Worm (Caenorhabditis elegans) whole organism, L1 larva: ENCODE results near the gene sre-56.

Source experiments
- aha-1 ChIP-seq: fragments of 150-350 bp; optimal IDR thresholded peaks from 2 replicates; lab custom pipeline; 2014; ENCODE audit warnings: missing biosample characterization, missing genetic modification characterization
- ama-1 ChIP-seq: fragments of 150-350 bp; optimal IDR thresholded peaks from 2 replicates; lab custom pipeline; 2014
- ceh-88 ChIP-seq: fragments of 200-800 bp; sonication (Bioruptor generic); IDR thresholded peaks from 2 replicates; pipeline ENCODE4 v1.3.6; 2022; ENCODE audit warnings: missing genetic modification characterization, missing compliant biosample characterization
- efl-3 ChIP-seq: fragments of 200-800 bp; sonication (Bioruptor generic); optimal IDR thresholded peaks from 2 replicates; lab custom pipeline; 2018; ENCODE audit warnings: mild to moderate bottlenecking, missing genetic modification characterization, missing compliant biosample characterization
- elt-3 ChIP-seq, 6 experiments: fragments of 150-350 bp in 1 of 6; sonication (generic microtip); optimal IDR thresholded peaks; 2 replicates each; lab custom pipeline; 2017 to 2018; ENCODE audit warnings: missing biosample characterization in 6 of 6, missing genetic modification characterization in 6 of 6, inconsistent platforms in 1 of 6
- lin-13 ChIP-seq: fragments of 150-350 bp; optimal IDR thresholded peaks from 2 replicates; lab custom pipeline; 2014; ENCODE audit warnings: missing biosample characterization, missing genetic modification reagents, missing genetic modification characterization
- nhr-11 ChIP-seq: fragments of 150-350 bp; optimal IDR thresholded peaks from 2 replicates; lab custom pipeline; 2014; ENCODE audit warnings: missing biosample characterization, missing genetic modification characterization
- nhr-77 ChIP-seq: fragments of 150-350 bp; optimal IDR thresholded peaks from 2 replicates; lab custom pipeline; 2014; ENCODE audit warnings: missing biosample characterization, missing genetic modification characterization
- snpc-4 ChIP-seq: fragments of 150-350 bp; optimal IDR thresholded peaks from 2 replicates; lab custom pipeline; 2014; ENCODE audit warnings: missing biosample characterization, missing genetic modification characterization
- sptf-1 ChIP-seq: fragments of 150-350 bp; optimal IDR thresholded peaks from 2 replicates; lab custom pipeline; 2014; ENCODE audit warnings: missing biosample characterization, missing genetic modification characterization
- unc-62 ChIP-seq: fragments of 150-350 bp; optimal IDR thresholded peaks from 2 replicates; lab custom pipeline; 2014; ENCODE audit warnings: missing biosample characterization, missing genetic modification reagents, missing genetic modification characterization
- zag-1 ChIP-seq: fragments of 150-350 bp; optimal IDR thresholded peaks from 2 replicates; lab custom pipeline; 2014; ENCODE audit warnings: missing biosample characterization, missing genetic modification characterization

DNA sequence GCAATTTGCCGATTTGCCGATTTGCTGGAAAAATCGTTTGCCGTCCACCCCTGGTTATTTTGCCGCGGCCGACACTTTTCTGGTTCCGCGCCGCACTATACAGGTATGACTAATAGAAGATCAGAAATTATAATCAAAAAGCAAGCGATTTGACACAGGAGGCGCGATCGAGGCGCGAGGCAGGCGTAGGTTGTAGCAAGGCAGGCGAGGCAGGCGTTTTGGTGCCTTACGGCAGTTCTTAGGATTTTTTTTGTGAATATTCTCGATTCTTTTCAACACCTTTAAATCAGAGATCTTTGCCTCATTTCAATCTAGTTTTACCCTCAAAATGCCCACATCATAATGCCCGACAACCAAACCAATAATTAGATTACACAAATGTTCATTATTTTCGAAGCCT lies at the start of gene sre-56:
- TF ChIP-seq elt-3 (tag; optimal IDR thresholded peaks at IDR 0.05; lab: Kevin White, UChicago): no peak
- no peak for TF ChIP-seq zag-1 (tag; lab: Kevin White, UChicago)
- no peak for TF ChIP-seq nhr-77 (tag; lab: Kevin White, UChicago)
- no peak for TF ChIP-seq nhr-11 (tag; lab: Kevin White, UChicago)
- no peak for TF ChIP-seq unc-62 (GFP tag; lab: Kevin White, UChicago)
- TF ChIP-seq aha-1 (tag; lab: Kevin White, UChicago): no peak
- no peak for TF ChIP-seq sptf-1 (tag; lab: Kevin White, UChicago)
- no peak for TF ChIP-seq lin-13 (GFP tag; lab: Kevin White, UChicago)
- no peak for TF ChIP-seq efl-3 (GFP tag; lab: Kevin White, UChicago)
- TF ChIP-seq ama-1: no peak
- no peak for TF ChIP-seq snpc-4 (tag; lab: Kevin White, UChicago)
- TF ChIP-seq ceh-88 (GFP tag; lab: Robert Waterston, UW): no peak
